Fruit fly (Drosophila melanogaster) ovary, adult (tissue): ENCODE measurements around the gene CG31960.
A peak's percentile ranks its signal among the peaks of the same experiment; 100 is the strongest.

Source experiments
- CG17801 ChIP-seq: fragments of 200-800 bp; optimal IDR thresholded peaks from 2 replicates; lab custom pipeline; 2019; ENCODE audit warnings: missing biosample characterization, mild to moderate bottlenecking, missing genetic modification characterization, moderate library complexity; ENCODE audit not compliant: partially characterized antibody

Gene CG31960

dm6 chr2L:3775767-3776351 lies 8.9 kb upstream of the CG31960 start:
- no peak for TF ChIP-seq CG17801 (GFP tag; lab: Kevin White, UChicago)

- peak; percentile 70 for TF ChIP-seq CG17801 (GFP tag; lab: Kevin White, UChicago)
Observed at dm6 chr2L:3776614-3777196, 8.0 kb upstream of the CG31960 start.

- TF ChIP-seq CG17801 (GFP tag; lab: Kevin White, UChicago): no peak
Observed at dm6 chr2L:3777485-3777884, 7.3 kb upstream of the CG31960 start.

dm6 chr2L:3778157-3779060 lies 6.3 kb upstream of the CG31960 start:
- no peak for TF ChIP-seq CG17801 (GFP tag; lab: Kevin White, UChicago)

dm6 chr2L:3779143-3779788 lies 5.5 kb upstream of the CG31960 start:
- peak; percentile 66 for TF ChIP-seq CG17801 (GFP tag; lab: Kevin White, UChicago)

dm6 chr2L:3780587-3780986 lies 4.2 kb upstream of the CG31960 start:
- no peak for TF ChIP-seq CG17801 (GFP tag; lab: Kevin White, UChicago)

dm6 chr2L:3781132-3781877 lies 3.4 kb upstream of the CG31960 start:
- TF ChIP-seq CG17801 (GFP tag; lab: Kevin White, UChicago): no peak

dm6 chr2L:3785402-3785801 lies 655 bp downstream of the CG31960 start:
- no peak for TF ChIP-seq CG17801 (GFP tag; lab: Kevin White, UChicago)

- no peak for TF ChIP-seq CG17801 (GFP tag; lab: Kevin White, UChicago)
Observed at dm6 chr2L:3786246-3786645, 1.5 kb downstream of the CG31960 start.

- peak; percentile 44 for TF ChIP-seq CG17801 (GFP tag; lab: Kevin White, UChicago)
Observed at dm6 chr2L:3787028-3787427, 2.3 kb downstream of the CG31960 start, which contains the start of gene bark. Gene bark, plus strand, starts transcription at chr2L:3787167.

dm6 chr2L:3788150-3788549 lies 3.4 kb downstream of the CG31960 start:
- no peak for TF ChIP-seq CG17801 (GFP tag; lab: Kevin White, UChicago)

dm6 chr2L:3789290-3790067 lies 4.7 kb downstream of the CG31960 start:
- no peak for TF ChIP-seq CG17801 (GFP tag; lab: Kevin White, UChicago)

dm6 chr2L:3791629-3792028 lies 6.9 kb downstream of the CG31960 start:
- no peak for TF ChIP-seq CG17801 (GFP tag; lab: Kevin White, UChicago)
